Worm (Caenorhabditis elegans): ENCODE measurements around the gene F53E2.2.

The F53E2.2 gene

DNA sequence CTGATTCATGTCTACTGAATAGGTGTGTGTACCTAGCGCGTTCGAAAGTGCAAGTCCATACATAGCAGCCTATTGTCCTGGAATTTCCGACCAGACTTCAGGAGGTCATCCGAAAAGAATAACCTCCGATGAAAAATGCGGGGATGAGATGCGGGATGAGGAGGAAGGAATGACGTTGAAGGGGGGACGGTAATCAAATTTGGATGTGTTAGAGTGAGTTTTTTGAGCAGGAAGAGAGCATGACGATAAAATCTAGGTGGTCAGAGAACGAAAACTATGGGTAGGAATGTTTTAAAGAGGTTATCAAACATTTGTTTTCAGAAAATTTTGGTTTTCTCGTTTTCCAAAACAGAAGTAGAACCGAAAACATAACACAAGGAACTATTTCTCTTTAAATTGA, 11.1 kb downstream of the F53E2.2 start:
- TF ChIP-seq unc-62 (GFP tag; optimal IDR thresholded peaks at IDR 0.05), result no peak

DNA sequence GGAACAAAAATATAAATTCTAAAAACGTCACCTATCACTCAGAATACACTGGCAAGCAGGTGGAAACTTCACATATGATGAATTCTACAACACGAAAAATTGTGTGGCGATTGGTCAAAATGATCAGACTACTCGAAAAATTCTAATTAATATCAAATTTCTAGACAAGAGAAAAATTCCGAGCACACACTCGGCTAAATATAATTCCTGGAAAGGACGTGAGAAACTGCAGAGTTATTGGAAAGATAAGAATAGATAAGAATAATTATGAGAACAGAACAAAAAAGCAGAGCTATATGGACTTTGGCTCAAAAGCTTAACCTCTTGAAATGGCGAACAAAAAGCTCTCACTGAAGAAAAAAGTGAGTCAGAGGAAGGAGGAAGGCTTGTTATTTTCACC, 12.4 kb downstream of the F53E2.2 start:
- TF ChIP-seq unc-62 (GFP tag; optimal IDR thresholded peaks at IDR 0.05), result no peak

DNA sequence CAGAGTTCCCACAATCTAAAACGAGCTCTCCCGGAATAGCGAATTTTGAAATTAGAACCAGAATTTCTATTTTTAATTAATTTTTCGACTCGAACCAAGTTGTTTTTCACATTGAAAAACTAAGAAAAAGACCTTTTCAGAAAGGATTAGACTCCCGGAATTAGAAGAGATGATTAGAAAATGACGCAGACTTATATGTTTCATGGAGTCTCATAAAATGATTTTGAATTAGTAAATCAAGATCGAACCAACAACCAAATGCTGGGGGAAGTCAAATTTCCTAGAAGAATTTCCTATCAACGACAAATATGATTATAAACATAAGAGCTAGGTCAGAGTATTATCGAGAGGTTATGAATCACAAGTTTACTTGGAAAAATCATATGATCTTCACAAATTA, 13.8 kb downstream of the F53E2.2 start:
- TF ChIP-seq unc-62 (GFP tag; optimal IDR thresholded peaks at IDR 0.05), result no peak

DNA sequence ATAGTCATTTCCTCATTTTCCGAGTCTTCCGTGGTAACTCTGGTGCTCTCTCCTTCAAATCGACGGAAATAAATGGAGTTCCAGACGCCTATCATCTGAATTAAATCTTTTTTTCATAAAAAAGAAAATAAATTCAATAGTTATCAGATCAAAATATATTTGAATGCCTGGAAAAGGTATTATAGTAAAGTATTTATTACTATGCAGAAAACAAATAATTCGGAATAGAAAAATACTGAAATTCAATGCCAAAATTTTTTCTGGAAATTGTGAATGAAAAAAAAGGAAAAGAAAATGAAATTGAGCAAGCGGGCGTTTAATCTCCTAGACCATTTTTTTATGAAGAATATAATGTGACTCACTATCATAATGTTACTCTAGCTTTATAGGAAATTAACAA, 16.6 kb downstream of the F53E2.2 start, which contains the start of gene C38C3.6:
C38C3.6 (minus strand) TSS at position 101 of the 400 bp plus-strand sequence.
- no peak for TF ChIP-seq unc-62 (GFP tag; optimal IDR thresholded peaks at IDR 0.05)

- TF ChIP-seq unc-62 (GFP tag; optimal IDR thresholded peaks at IDR 0.05), result no peak
Measured at ce11 chrV:1494469-1494868, 19.6 kb downstream of the F53E2.2 start, which contains the start of gene spig-7. Gene spig-7 (plus strand): TSS chrV:1494769.

DNA sequence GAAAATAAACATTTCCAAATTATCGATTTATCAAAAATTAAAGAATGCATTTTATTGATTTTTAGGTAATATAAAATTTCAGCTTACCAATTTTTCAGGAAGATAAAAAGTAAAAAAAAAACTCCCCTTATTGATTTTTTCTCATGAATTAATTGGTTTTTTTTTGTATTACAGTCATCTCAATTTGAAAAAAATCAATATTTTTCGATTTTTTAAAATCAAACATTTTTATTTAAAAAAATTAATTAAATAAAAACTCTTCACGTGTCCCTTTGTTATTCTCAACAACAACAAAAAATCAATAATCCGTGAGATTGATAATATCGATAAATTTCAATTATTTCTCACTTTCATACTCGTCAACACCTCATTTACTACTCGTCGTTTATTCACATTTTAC, 20.4 kb downstream of the F53E2.2 start, which contains the start of gene C38C3.3:
C38C3.3 (plus strand) TSS at position 301 of the 400 bp plus-strand sequence.
- TF ChIP-seq unc-62 (GFP tag; optimal IDR thresholded peaks at IDR 0.05), result no peak

DNA sequence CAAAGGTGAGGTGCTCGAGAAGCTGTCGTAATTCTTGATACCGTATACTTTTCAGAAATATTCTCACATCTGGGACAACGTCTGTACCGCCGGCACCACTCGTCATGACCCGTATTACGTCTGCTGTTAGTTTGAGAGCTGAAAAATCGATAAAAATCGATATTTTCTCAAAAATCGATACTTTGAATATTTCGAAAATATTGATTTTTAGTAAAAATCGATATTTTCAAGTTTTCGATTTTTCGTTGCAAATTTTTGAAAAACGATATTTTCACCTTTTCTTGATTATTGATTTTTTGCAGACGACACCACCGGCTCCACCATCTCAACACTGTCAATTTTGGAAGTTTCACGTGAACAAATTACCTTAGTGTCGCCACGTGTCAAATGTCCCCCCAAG, 20.9 kb downstream of the F53E2.2 start:
- no peak for TF ChIP-seq unc-62 (GFP tag; optimal IDR thresholded peaks at IDR 0.05)

- TF ChIP-seq unc-62 (GFP tag; optimal IDR thresholded peaks at IDR 0.05), result no peak
Measured at ce11 chrV:1499140-1499539, 24.3 kb downstream of the F53E2.2 start, which contains the start of gene sru-27. Gene sru-27 (plus strand): TSS chrV:1499440.

- TF ChIP-seq unc-62 (GFP tag; optimal IDR thresholded peaks at IDR 0.05), result no peak
Measured at ce11 chrV:1505995-1506394, 31.1 kb downstream of the F53E2.2 start, which contains the start of gene sru-28. Gene sru-28 (plus strand): TSS chrV:1506295.

DNA sequence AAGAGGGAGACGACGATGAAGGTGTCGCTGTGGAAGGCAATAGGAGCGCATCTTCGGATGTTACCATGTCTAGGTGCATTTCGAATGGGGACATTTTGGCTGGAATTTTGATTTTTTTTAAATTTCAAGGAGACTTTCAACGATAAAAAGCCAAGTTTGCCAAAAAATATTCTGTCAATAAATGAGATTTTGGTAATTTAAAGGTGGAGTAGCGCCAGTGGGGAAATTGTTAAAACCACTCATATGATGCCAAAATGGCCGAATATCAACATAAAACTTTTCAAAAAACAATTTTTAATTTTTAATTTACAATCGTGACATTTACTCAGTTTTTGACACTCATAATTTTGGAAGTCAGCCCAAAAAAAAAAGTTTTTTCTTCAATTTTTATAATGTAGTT, 36.7 kb downstream of the F53E2.2 start, which contains the start of gene nhr-260:
nhr-260 (minus strand) TSS at position 101 of the 400 bp plus-strand sequence.
- TF ChIP-seq unc-62 (GFP tag; optimal IDR thresholded peaks at IDR 0.05), result no peak

DNA sequence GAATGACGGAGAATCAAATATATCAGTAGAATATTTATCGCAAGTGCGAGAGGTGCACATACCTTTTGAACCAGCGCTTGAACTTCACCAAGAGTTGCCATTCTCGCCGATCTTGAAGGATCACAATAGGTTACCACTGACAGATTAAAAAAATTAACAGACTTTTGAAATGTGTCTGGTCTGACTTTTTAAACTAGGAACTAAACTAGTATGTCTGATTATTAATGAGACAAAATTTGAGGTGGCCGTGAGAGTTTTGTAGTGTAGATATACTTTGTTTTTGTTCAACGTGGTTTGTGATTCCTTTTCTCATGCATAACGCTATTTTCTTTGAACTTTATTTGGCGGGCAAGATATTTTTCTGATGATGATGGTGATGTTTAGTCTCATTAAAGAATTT, 47.0 kb downstream of the F53E2.2 start, which contains the start of gene str-240:
str-240 (minus strand) TSS at position 101 of the 400 bp plus-strand sequence.
- TF ChIP-seq unc-62 (GFP tag; optimal IDR thresholded peaks at IDR 0.05), result no peak

DNA sequence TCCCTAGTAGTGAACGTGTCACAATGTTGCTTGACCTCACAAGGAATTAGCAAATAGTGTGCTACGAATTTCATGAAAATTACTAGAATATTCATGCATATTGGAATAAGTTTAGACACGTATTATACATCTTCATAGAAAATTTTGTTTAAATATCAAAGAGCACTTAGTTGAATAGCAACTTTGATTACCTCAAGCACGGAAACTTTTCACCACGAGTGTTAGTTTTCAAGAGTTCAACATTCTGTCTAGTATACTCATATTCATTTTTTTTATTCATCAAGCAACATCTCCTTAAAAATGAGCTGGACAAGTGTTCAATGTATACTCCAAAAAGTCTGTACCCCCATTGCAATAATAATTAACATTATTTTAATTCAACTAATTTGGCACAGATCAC, 47.6 kb downstream of the F53E2.2 start, which contains the start of gene str-243:
str-243 (plus strand) TSS at position 301 of the 400 bp plus-strand sequence.
- TF ChIP-seq unc-62 (GFP tag; optimal IDR thresholded peaks at IDR 0.05), result no peak
